Fruit fly (Drosophila melanogaster) whole organism, embryonic: ENCODE measurements around the gene CG11920.

Source experiments
- CG10321 ChIP-seq: fragments of 200-800 bp; sonication (Bioruptor generic); IDR thresholded peaks from 2 replicates; pipeline ENCODE4 v1.3.6; 2022; ENCODE audit warnings: missing biosample characterization, missing genetic modification characterization
- CG11093 ChIP-seq: fragments of 200-800 bp; sonication (Bioruptor generic); IDR thresholded peaks from 3 replicates; pipeline ENCODE4 v1.3.6; 2022; ENCODE audit warnings: missing biosample characterization, missing genetic modification characterization
- CG11695 ChIP-seq: fragments of 200-800 bp; sonication (Bioruptor generic); IDR thresholded peaks from 3 replicates; pipeline ENCODE4 v1.3.6; 2022; ENCODE audit warnings: missing biosample characterization, missing genetic modification characterization
- CG13123 ChIP-seq: fragments of 200-800 bp; sonication (Bioruptor generic); optimal IDR thresholded peaks from 2 replicates; lab custom pipeline; 2016; ENCODE audit warnings: missing biosample characterization, missing genetic modification characterization
- CG13775 ChIP-seq: fragments of 200-800 bp; sonication (Bioruptor generic); optimal IDR thresholded peaks from 3 replicates; lab custom pipeline; 2017; ENCODE audit warnings: missing biosample characterization, mild to moderate bottlenecking, missing genetic modification characterization
- CG14667 ChIP-seq: fragments of 200-800 bp; sonication (Bioruptor generic); IDR thresholded peaks from 2 replicates; pipeline ENCODE4 v1.3.6; 2022; ENCODE audit warnings: missing biosample characterization, missing genetic modification characterization
- CG1832 ChIP-seq: fragments of 200-800 bp; sonication (Bioruptor generic); optimal IDR thresholded peaks from 2 replicates; lab custom pipeline; 2017; ENCODE audit warnings: missing biosample characterization, mild to moderate bottlenecking, missing genetic modification characterization, inconsistent platforms
- CG2120 ChIP-seq: fragments of 200-800 bp; sonication (Bioruptor generic); optimal IDR thresholded peaks from 3 replicates; lab custom pipeline; 2016; ENCODE audit warnings: missing biosample characterization, missing genetic modification characterization
- CG2199 ChIP-seq: fragments of 200-800 bp; sonication (Bioruptor generic); IDR thresholded peaks from 3 replicates; pipeline ENCODE4 v1.3.6; 2022; ENCODE audit warnings: missing biosample characterization, missing genetic modification characterization
- CG33213 ChIP-seq: fragments of 200-800 bp; sonication (Bioruptor generic); optimal IDR thresholded peaks from 3 replicates; lab custom pipeline; 2016; ENCODE audit warnings: missing biosample characterization, missing genetic modification characterization
- CG34224 ChIP-seq: fragments of 200-800 bp; sonication (Bioruptor generic); IDR thresholded peaks from 3 replicates; pipeline ENCODE4 v1.3.6; 2022; ENCODE audit warnings: missing biosample characterization, missing genetic modification characterization; ENCODE audit not compliant: partially characterized antibody
- CG4328 ChIP-seq: fragments of 200-800 bp; sonication (Bioruptor generic); optimal IDR thresholded peaks from 3 replicates; lab custom pipeline; 2017; ENCODE audit warnings: missing biosample characterization, missing genetic modification reagents, missing genetic modification characterization
- CG4424 ChIP-seq: fragments of 200-800 bp; sonication (Bioruptor generic); optimal IDR thresholded peaks from 3 replicates; lab custom pipeline; 2016; ENCODE audit warnings: missing biosample characterization, missing genetic modification characterization
- CG7556 ChIP-seq: fragments of 200-800 bp; sonication (Bioruptor generic); optimal IDR thresholded peaks from 2 replicates; lab custom pipeline; 2017; ENCODE audit warnings: missing biosample characterization, mild to moderate bottlenecking, missing genetic modification characterization
- CG8089 ChIP-seq: fragments of 200-800 bp; sonication (Bioruptor generic); optimal IDR thresholded peaks from 3 replicates; lab custom pipeline; 2016; ENCODE audit warnings: missing biosample characterization, missing genetic modification characterization
- CG8359 ChIP-seq: fragments of 200-800 bp; sonication (Bioruptor generic); optimal IDR thresholded peaks from 2 replicates; lab custom pipeline; 2017; ENCODE audit warnings: missing biosample characterization, mild to moderate bottlenecking, missing genetic modification characterization, borderline replicate concordance
- CG9437 ChIP-seq: fragments of 200-800 bp; sonication (Bioruptor generic); optimal IDR thresholded peaks from 2 replicates; lab custom pipeline; 2018; ENCODE audit warnings: missing biosample characterization, mild to moderate bottlenecking, missing genetic modification characterization
- CoRest ChIP-seq: fragments of 200-800 bp; sonication (Bioruptor generic); optimal IDR thresholded peaks from 3 replicates; lab custom pipeline; 2018; ENCODE audit warnings: missing biosample characterization, mild to moderate bottlenecking, missing genetic modification characterization, moderate library complexity
- D19B ChIP-seq: fragments of 200-800 bp; sonication (Bioruptor generic); optimal IDR thresholded peaks from 2 replicates; lab custom pipeline; 2017; ENCODE audit warnings: missing biosample characterization, mild to moderate bottlenecking, missing genetic modification characterization
- Dbx ChIP-seq: fragments of 200-800 bp; sonication (Bioruptor generic); IDR thresholded peaks from 3 replicates; pipeline ENCODE4 v1.3.6; 2022; ENCODE audit warnings: missing biosample characterization, missing genetic modification characterization
- Hand ChIP-seq: fragments of 200-800 bp; sonication (Bioruptor generic); optimal IDR thresholded peaks from 2 replicates; lab custom pipeline; 2017; ENCODE audit warnings: mild to moderate bottlenecking, missing biosample characterization, missing genetic modification reagents, missing genetic modification characterization
- Jarid2 ChIP-seq: fragments of 200-800 bp; sonication (Bioruptor generic); optimal IDR thresholded peaks from 3 replicates; lab custom pipeline; 2017; ENCODE audit warnings: mild to moderate bottlenecking, missing biosample characterization, missing genetic modification reagents, missing genetic modification characterization
- Pdp1 ChIP-seq, 2 experiments: fragments of 200-800 bp; sonication (Bioruptor generic); optimal IDR thresholded peaks; 3 replicates each; lab custom pipeline; 2016; ENCODE audit warnings: missing biosample characterization in 2 of 2, missing genetic modification characterization in 2 of 2, mild to moderate bottlenecking in 1 of 2, moderate library complexity in 1 of 2
- ac ChIP-seq: fragments of 200-800 bp; sonication (Bioruptor generic); optimal IDR thresholded peaks from 3 replicates; lab custom pipeline; 2017; ENCODE audit warnings: missing biosample characterization, mild to moderate bottlenecking, missing genetic modification characterization
- ato ChIP-seq: fragments of 200-800 bp; sonication (Bioruptor generic); IDR thresholded peaks from 2 replicates; pipeline ENCODE4 v1.3.6; 2022; ENCODE audit warnings: missing biosample characterization, missing genetic modification characterization; ENCODE audit not compliant: partially characterized antibody
- bbx ChIP-seq: fragments of 200-800 bp; sonication (Bioruptor generic); IDR thresholded peaks from 2 replicates; pipeline ENCODE4 v1.3.6; 2022; ENCODE audit warnings: missing biosample characterization, missing genetic modification characterization; ENCODE audit not compliant: partially characterized antibody
- cad ChIP-seq: fragments of >200 bp; optimal IDR thresholded peaks from 2 replicates; lab custom pipeline; 2017; ENCODE audit warnings: missing biosample characterization, missing genetic modification characterization
- caup ChIP-seq: fragments of 200-800 bp; sonication (Bioruptor generic); optimal IDR thresholded peaks from 3 replicates; lab custom pipeline; 2017; ENCODE audit warnings: missing biosample characterization, mild to moderate bottlenecking, missing genetic modification characterization, moderate library complexity; ENCODE audit not compliant: severe bottlenecking
- fd3F ChIP-seq: fragments of 200-800 bp; sonication (Bioruptor generic); optimal IDR thresholded peaks from 2 replicates; lab custom pipeline; 2018; ENCODE audit warnings: missing biosample characterization, mild to moderate bottlenecking, missing genetic modification characterization, moderate library complexity
- ftz-f1 ChIP-seq: fragments of 200-800 bp; sonication (Bioruptor generic); optimal IDR thresholded peaks from 2 replicates; lab custom pipeline; 2016; ENCODE audit warnings: missing biosample characterization, missing genetic modification characterization
- gsb-n ChIP-seq: fragments of 200-800 bp; sonication (Bioruptor generic); optimal IDR thresholded peaks from 3 replicates; lab custom pipeline; 2018; ENCODE audit warnings: missing biosample characterization, mild to moderate bottlenecking, missing genetic modification characterization
- hkb ChIP-seq, 2 experiments: fragments of 200-800 bp in 1 of 2; fragments of >200 bp in 1 of 2; sonication (Bioruptor generic) in 1 of 2; IDR thresholded peaks in 1 of 2; optimal IDR thresholded peaks in 1 of 2; 2 replicates each; pipeline versions ENCODE4 v1.3.6 to Lab custom; 2017 to 2022; ENCODE audit warnings: missing biosample characterization in 1 of 2, missing genetic modification characterization in 1 of 2
- inv ChIP-seq: fragments of 200-800 bp; sonication (Bioruptor generic); IDR thresholded peaks from 2 replicates; pipeline ENCODE4 v1.3.6; 2022; ENCODE audit warnings: missing biosample characterization, missing genetic modification characterization; ENCODE audit not compliant: partially characterized antibody
- kni ChIP-seq: fragments of 200-800 bp; sonication (Bioruptor generic); optimal IDR thresholded peaks from 3 replicates; lab custom pipeline; 2017; ENCODE audit warnings: mild to moderate bottlenecking, missing biosample characterization, missing genetic modification reagents, missing genetic modification characterization
- run ChIP-seq: fragments of 200-800 bp; sonication (Bioruptor generic); optimal IDR thresholded peaks from 3 replicates; lab custom pipeline; 2018; ENCODE audit warnings: missing biosample characterization, mild to moderate bottlenecking, missing genetic modification characterization
- sd ChIP-seq: fragments of 200-800 bp; sonication (Bioruptor generic); optimal IDR thresholded peaks from 3 replicates; lab custom pipeline; 2018; ENCODE audit warnings: missing biosample characterization, mild to moderate bottlenecking, missing genetic modification characterization, moderate library complexity
- sens ChIP-seq: fragments of 200-800 bp; sonication (Bioruptor generic); peaks from one replicate; lab custom pipeline; 2016; ENCODE audit warnings: missing biosample characterization, missing genetic modification characterization
- stc ChIP-seq: fragments of 200-800 bp; sonication (Bioruptor generic); IDR thresholded peaks from 2 replicates; pipeline ENCODE4 v1.3.6; 2022; ENCODE audit warnings: missing biosample characterization, missing genetic modification characterization
- tup ChIP-seq: fragments of 200-800 bp; sonication (Bioruptor generic); optimal IDR thresholded peaks from 2 replicates; lab custom pipeline; 2016; ENCODE audit warnings: missing biosample characterization, mild to moderate bottlenecking, missing genetic modification characterization, moderate library complexity
- twi ChIP-seq: fragments of 200-800 bp; optimal IDR thresholded peaks from 2 replicates; lab custom pipeline; 2019; ENCODE audit warnings: missing biosample characterization, mild to moderate bottlenecking, missing genetic modification characterization, moderate library complexity
- vfl ChIP-seq: fragments of 200-800 bp; sonication (Bioruptor generic); optimal IDR thresholded peaks from 2 replicates; lab custom pipeline; 2016; ENCODE audit warnings: missing biosample characterization, missing genetic modification characterization
- vnd ChIP-seq: fragments of 200-800 bp; sonication (Bioruptor generic); IDR thresholded peaks from 3 replicates; pipeline ENCODE4 v1.3.6; 2022; ENCODE audit warnings: missing biosample characterization, missing genetic modification characterization; ENCODE audit not compliant: partially characterized antibody
- wek ChIP-seq: fragments of 200-800 bp; sonication (Bioruptor generic); optimal IDR thresholded peaks from 3 replicates; lab custom pipeline; 2018; ENCODE audit warnings: missing biosample characterization, mild to moderate bottlenecking, missing genetic modification characterization, moderate library complexity
- z ChIP-seq: fragments of 200-800 bp; sonication (Bioruptor generic); IDR thresholded peaks from 3 replicates; pipeline ENCODE4 v1.3.6; 2022; ENCODE audit warnings: missing biosample characterization, missing genetic modification characterization
- zf30C ChIP-seq: fragments of 200-800 bp; sonication (Bioruptor generic); optimal IDR thresholded peaks from 3 replicates; lab custom pipeline; 2018; ENCODE audit warnings: missing biosample characterization, mild to moderate bottlenecking, missing genetic modification characterization
- zfh1 ChIP-seq: fragments of 200-800 bp; sonication (Bioruptor generic); IDR thresholded peaks from 3 replicates; pipeline ENCODE4 v1.3.6; 2022; ENCODE audit warnings: missing biosample characterization, missing genetic modification characterization

Gene CG11920

dm6 chr3R:25077280-25077820, 2.7 kb downstream of the CG11920 start (continued):
- 0 out of 3 replicates have a peak, but pooled peaks have one; percentile 14 for TF ChIP-seq zfh1 (GFP tag; lab: Robert Waterston, UW)
- no peak for TF ChIP-seq CG33213
- peak; percentile 8 for TF ChIP-seq ac (GFP tag; lab: Kevin White, UChicago)
- no peak for TF ChIP-seq inv (GFP tag; lab: Robert Waterston, UW)
- no peak for TF ChIP-seq Pdp1 (GFP tag; optimal IDR thresholded peaks at IDR 0.05; lab: Kevin White, UChicago)
- no peak for TF ChIP-seq CG14667
- no peak for TF ChIP-seq Dbx (GFP tag; lab: Robert Waterston, UW)
- no peak for TF ChIP-seq fd3F (GFP tag; lab: Kevin White, UChicago)
- TF ChIP-seq Hand (GFP tag; lab: Kevin White, UChicago), result no peak
- no peak for TF ChIP-seq CG13775 (GFP tag; lab: Kevin White, UChicago)
- peak; percentile 8 for TF ChIP-seq sens (GFP tag; lab: Kevin White, UChicago)
- TF ChIP-seq CG13123, result no peak
- no peak for TF ChIP-seq CG2120 (GFP tag; lab: Kevin White, UChicago)
- TF ChIP-seq kni (GFP tag; lab: Kevin White, UChicago), result peak; percentile 23
- TF ChIP-seq CG2199 (GFP tag; lab: Robert Waterston, UW), result peak; percentile 85; the same call in 2 of the 3 replicates
- TF ChIP-seq vfl (GFP tag; lab: Kevin White, UChicago), result no peak
- no peak for TF ChIP-seq sd (tag; lab: Kevin White, UChicago)
- TF ChIP-seq caup (GFP tag; lab: Kevin White, UChicago), result no peak
- peak; percentile 75 for TF ChIP-seq cad (GFP tag; lab: Kevin White, UChicago)
- no peak for TF ChIP-seq CG9437 (GFP tag; lab: Kevin White, UChicago)
- no peak for TF ChIP-seq CG4424 (GFP tag; lab: Kevin White, UChicago)
- TF ChIP-seq run (tag; lab: Kevin White, UChicago), result no peak

dm6 chr3R:25078665-25079064, 4.0 kb downstream of the CG11920 start:
- TF ChIP-seq D19B (GFP tag; lab: Kevin White, UChicago), result peak; percentile 3
- TF ChIP-seq CG8359, result no peak
- TF ChIP-seq gsb-n (tag; lab: Kevin White, UChicago), result peak; percentile 94
- peak; percentile 44 for TF ChIP-seq sens (GFP tag; lab: Kevin White, UChicago)
- peak; percentile 43 for TF ChIP-seq cad (GFP tag; lab: Kevin White, UChicago)
- TF ChIP-seq, all 482 proteins: peak for 4

- TF ChIP-seq hkb (optimal IDR thresholded peaks at IDR 0.05; lab: Kevin White, UChicago) (no peak), hkb (GFP tag; IDR thresholded peaks at IDR 0.05; lab: Robert Waterston, UW) (peak; percentile 24; the same call in 1 of the 2 replicates), twi (tag; lab: Kevin White, UChicago) (peak; percentile 47), wek (peak; percentile 22), CoRest (tag; lab: Kevin White, UChicago) (peak; percentile 43), tup (GFP tag; lab: Kevin White, UChicago) (no peak), bbx (GFP tag; lab: Robert Waterston, UW) (peak; percentile 41; the same call in 1 of the 2 replicates), CG1832 (GFP tag; lab: Kevin White, UChicago) (peak; percentile 94), CG11695 (GFP tag; lab: Robert Waterston, UW) (0 out of 3 replicates have a peak, but pooled peaks have one; percentile 11), Jarid2 (GFP tag; lab: Kevin White, UChicago) (peak; percentile 92), z (GFP tag; lab: Robert Waterston, UW) (no peak), CG4328 (GFP tag; lab: Kevin White, UChicago) (no peak), CG11093 (GFP tag; lab: Robert Waterston, UW) (no peak), CG7556 (GFP tag; lab: Kevin White, UChicago) (no peak), ftz-f1 (peak; percentile 39), CG8089 (GFP tag; lab: Kevin White, UChicago) (no peak), ato (GFP tag; lab: Robert Waterston, UW) (0 out of 2 replicates have a peak, but pooled peaks have one; percentile 25), CG34224 (GFP tag; lab: Robert Waterston, UW) (peak; percentile 41; the same call in 1 of the 3 replicates), CG10321 (peak; percentile 98), stc (GFP tag; lab: Robert Waterston, UW) (peak; percentile 37; the same call in 1 of the 2 replicates), zf30C (peak; percentile 41), vnd (GFP tag; lab: Robert Waterston, UW) (no peak)
Measured at dm6 chr3R:25080446-25080845, 5.8 kb downstream of the CG11920 start.
